Fruit fly (Drosophila melanogaster): ENCODE results near the gene Taf4.
A peak's percentile ranks its signal among the peaks of the same experiment; 100 is the strongest.

Taf4 gene

DNA sequence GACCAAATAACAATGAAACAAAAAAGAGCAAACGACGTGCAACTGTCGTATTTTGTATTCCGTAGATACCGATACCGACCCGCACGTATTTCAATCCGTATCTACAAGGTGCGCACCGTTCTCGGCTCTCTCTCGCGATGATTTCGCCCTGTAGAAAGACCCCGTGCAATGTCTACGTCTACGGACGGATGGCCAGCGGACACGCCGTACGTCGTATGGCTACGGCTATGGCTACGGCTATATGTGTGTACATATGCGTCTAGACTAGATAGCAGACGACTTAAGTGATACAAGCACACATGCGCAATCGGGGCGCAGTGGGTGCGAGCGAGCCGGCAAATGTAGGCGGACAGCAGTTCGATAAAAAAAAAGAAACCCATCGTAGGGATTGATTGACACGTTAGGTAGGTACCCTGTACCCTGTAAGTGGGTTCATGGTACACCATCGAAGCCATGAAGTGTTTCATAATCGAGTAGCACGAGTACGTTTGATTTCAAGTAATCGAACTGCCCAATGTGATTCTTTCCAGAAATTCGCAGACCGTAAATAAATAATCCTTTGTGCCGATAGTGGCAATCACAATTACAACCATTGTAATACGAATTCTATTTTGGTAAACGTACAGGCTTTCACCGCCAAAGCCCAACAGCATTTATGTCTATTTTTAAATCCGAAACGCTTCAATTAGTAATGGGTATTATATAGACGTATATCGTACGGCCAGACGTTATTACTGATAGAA is 36.6 kb downstream of the Taf4 start (continued):
- no peak for TF ChIP-seq hbn (GFP tag; IDR thresholded peaks at IDR 0.05; ENCODE audit: partially characterized antibody)
- TF ChIP-seq CG16815 (GFP tag; optimal IDR thresholded peaks at IDR 0.05): no peak
- no peak for TF ChIP-seq bigmax (GFP tag; optimal IDR thresholded peaks at IDR 0.05)
- no peak for TF ChIP-seq CG13287 (GFP tag; IDR thresholded peaks at IDR 0.05; ENCODE audit: partially characterized antibody)
- peak; percentile 47 for TF ChIP-seq sqz (GFP tag; optimal IDR thresholded peaks at IDR 0.05)
- peak; percentile 54 for TF ChIP-seq grau (tag; optimal IDR thresholded peaks at IDR 0.05)
- no peak for TF ChIP-seq ranshi (GFP tag; IDR thresholded peaks at IDR 0.05)
- no peak for TF ChIP-seq CG3847 (GFP tag; IDR thresholded peaks at IDR 0.05)
- no peak for TF ChIP-seq CG14860 (GFP tag; IDR thresholded peaks at IDR 0.05; ENCODE audit: partially characterized antibody)
- no peak for TF ChIP-seq gsb-n (tag; optimal IDR thresholded peaks at IDR 0.05)
- no peak for TF ChIP-seq bab2 (GFP tag; optimal IDR thresholded peaks at IDR 0.05)
- TF ChIP-seq CG10321 (GFP tag; IDR thresholded peaks at IDR 0.05): no peak
- TF ChIP-seq Hr39 (optimal IDR thresholded peaks at IDR 0.05): no peak
- no peak for TF ChIP-seq rib (GFP tag; IDR thresholded peaks at IDR 0.05)
- peak; percentile 72 for TF ChIP-seq Ets65A (GFP tag)
- TF ChIP-seq sug (tag; optimal IDR thresholded peaks at IDR 0.05): peak; percentile 79
- no peak for TF ChIP-seq ap (GFP tag; IDR thresholded peaks at IDR 0.05)
- TF ChIP-seq tio (GFP tag; optimal IDR thresholded peaks at IDR 0.05): peak; percentile 40
- TF ChIP-seq sima (GFP tag; optimal IDR thresholded peaks at IDR 0.05): no peak
- TF ChIP-seq ab (GFP tag; optimal IDR thresholded peaks at IDR 0.05): no peak
- no peak for TF ChIP-seq CG12942 (GFP tag; optimal IDR thresholded peaks at IDR 0.05)
- TF ChIP-seq gcm2 (GFP tag; optimal IDR thresholded peaks at IDR 0.05): no peak
- no peak for TF ChIP-seq NK7.1 (GFP tag; optimal IDR thresholded peaks at IDR 0.05)
- no peak for TF ChIP-seq CG15601 (tag; optimal IDR thresholded peaks at IDR 0.05)
- TF ChIP-seq Dip2 (GFP tag; IDR thresholded peaks at IDR 0.05): no peak
- no peak; the same call in 1 of the 2 replicates for TF ChIP-seq CG17328 (GFP tag; IDR thresholded peaks at IDR 0.05)
- TF ChIP-seq Tbp (GFP tag; optimal IDR thresholded peaks at IDR 0.05): no peak
- TF ChIP-seq C15 (GFP tag; IDR thresholded peaks at IDR 0.05): no peak
- peak; percentile 23 for TF ChIP-seq CG8924 (tag; optimal IDR thresholded peaks at IDR 0.05)
- TF ChIP-seq CG10543 (GFP tag; optimal IDR thresholded peaks at IDR 0.05): peak; percentile 39
- TF ChIP-seq CG11093 (GFP tag; IDR thresholded peaks at IDR 0.05): no peak; the same call in 2 of the 3 replicates
- peak; percentile 6 for TF ChIP-seq Xbp1 (GFP tag; optimal IDR thresholded peaks at IDR 0.05)
- no peak for TF ChIP-seq CG6175 (GFP tag; IDR thresholded peaks at IDR 0.05)
- TF ChIP-seq CG4820 (GFP tag; optimal IDR thresholded peaks at IDR 0.05): no peak
- no peak for TF ChIP-seq CG9797 (GFP tag; optimal IDR thresholded peaks at IDR 0.05)
- peak; percentile 19 for TF ChIP-seq shn (GFP tag; optimal IDR thresholded peaks at IDR 0.05)
- TF ChIP-seq CG34376 (GFP tag; optimal IDR thresholded peaks at IDR 0.05): peak; percentile 31
- TF ChIP-seq CG6683 (GFP tag; optimal IDR thresholded peaks at IDR 0.05): no peak
- TF ChIP-seq CG8944 (GFP tag; optimal IDR thresholded peaks at IDR 0.05): peak; percentile 32
- no peak for TF ChIP-seq CrebB (tag; optimal IDR thresholded peaks at IDR 0.05)
- TF ChIP-seq Atf6 (GFP tag; IDR thresholded peaks at IDR 0.05): no peak
- TF ChIP-seq crc (GFP tag; optimal IDR thresholded peaks at IDR 0.05): no peak
- TF ChIP-seq lbe (GFP tag; optimal IDR thresholded peaks at IDR 0.05): no peak
- TF ChIP-seq CG6765 (GFP tag; optimal IDR thresholded peaks at IDR 0.05): peak; percentile 21
- TF ChIP-seq chm (GFP tag; IDR thresholded peaks at IDR 0.05): no peak
- TF ChIP-seq CG13424 (tag; optimal IDR thresholded peaks at IDR 0.05): peak; percentile 24
- TF ChIP-seq CG13123 (GFP tag; optimal IDR thresholded peaks at IDR 0.05): no peak
- no peak for TF ChIP-seq CG13624 (GFP tag; optimal IDR thresholded peaks at IDR 0.05)
- TF ChIP-seq NC2β (GFP tag; optimal IDR thresholded peaks at IDR 0.05): no peak
- TF ChIP-seq HLH3B (GFP tag; IDR thresholded peaks at IDR 0.05): no peak
- TF ChIP-seq Nf-YC (tag; optimal IDR thresholded peaks at IDR 0.05): no peak
- TF ChIP-seq Abd-B (GFP tag; optimal IDR thresholded peaks at IDR 0.05): no peak

Data from whole organism, embryonic.